Fruit fly (Drosophila melanogaster): ENCODE measurements around the gene mud.

The mud gene

dm6 chrX:14218045-14218483 is 29.5 kb upstream of the mud start (continued):
- TF ChIP-seq bsh (GFP tag; optimal IDR thresholded peaks at IDR 0.05), result peak; percentile 85 to 94
- no peak for TF ChIP-seq MESR4 (GFP tag; optimal IDR thresholded peaks at IDR 0.05)
- peak; percentile 55 for TF ChIP-seq sug (tag; optimal IDR thresholded peaks at IDR 0.05)
- peak; percentile 62 for TF ChIP-seq CG8765 (GFP tag; IDR thresholded peaks at IDR 0.05)
- peak; percentile 81 for TF ChIP-seq HHEX (GFP tag; optimal IDR thresholded peaks at IDR 0.05)
- peak; percentile 89 for TF ChIP-seq gsb-n (tag; optimal IDR thresholded peaks at IDR 0.05)
- TF ChIP-seq kah (GFP tag; optimal IDR thresholded peaks at IDR 0.05), result peak; percentile 62
- TF ChIP-seq sd (tag; optimal IDR thresholded peaks at IDR 0.05), result peak; percentile 47
- TF ChIP-seq bowl (GFP tag; IDR thresholded peaks at IDR 0.05), result peak; percentile 61; the same call in 1 of the 2 replicates
- TF ChIP-seq sna (GFP tag; IDR thresholded peaks at IDR 0.05; ENCODE audit: partially characterized antibody), result no peak
- TF ChIP-seq slp2 (GFP tag; optimal IDR thresholded peaks at IDR 0.05), result peak; percentile 65
- TF ChIP-seq CG6854 (GFP tag; optimal IDR thresholded peaks at IDR 0.05), result peak; percentile 80
- peak; percentile 82 for TF ChIP-seq Hsf (GFP tag; optimal IDR thresholded peaks at IDR 0.05)
- peak; percentile 79 for TF ChIP-seq CG14050 (GFP tag; IDR thresholded peaks at IDR 0.05)
- peak; percentile 85 for TF ChIP-seq CG32772 (GFP tag; IDR thresholded peaks at IDR 0.05)
- peak; percentile 29 for TF ChIP-seq CG3995 (GFP tag; optimal IDR thresholded peaks at IDR 0.05)
- TF ChIP-seq CG15479 (GFP tag; optimal IDR thresholded peaks at IDR 0.05), result no peak
- peak; percentile 90 for TF ChIP-seq zfh1 (GFP tag; IDR thresholded peaks at IDR 0.05)
- TF ChIP-seq CG6765 (GFP tag; optimal IDR thresholded peaks at IDR 0.05), result peak; percentile 72
- TF ChIP-seq CG10274 (GFP tag; optimal IDR thresholded peaks at IDR 0.05), result peak; percentile 53
- 0 out of 4 replicates have a peak, but pooled peaks have one; percentile 13 for TF ChIP-seq chinmo (GFP tag; IDR thresholded peaks at IDR 0.05; ENCODE audit: partially characterized antibody)
- TF ChIP-seq gce (GFP tag; IDR thresholded peaks at IDR 0.05), result peak; percentile 69; the same call in 1 of the 3 replicates
- no peak for TF ChIP-seq Tbp (GFP tag; optimal IDR thresholded peaks at IDR 0.05)
- peak; percentile 89 for TF ChIP-seq fd96Cb (tag; optimal IDR thresholded peaks at IDR 0.05)
- no peak for TF ChIP-seq NC2α (GFP tag; optimal IDR thresholded peaks at IDR 0.05)
- TF ChIP-seq CG1602 (GFP tag; optimal IDR thresholded peaks at IDR 0.05), result peak; percentile 75
- peak; percentile 90 for TF ChIP-seq CG17829 (tag; optimal IDR thresholded peaks at IDR 0.05)
- peak; percentile 83 for TF ChIP-seq CG15601 (tag; optimal IDR thresholded peaks at IDR 0.05)
- TF ChIP-seq lbe (GFP tag; optimal IDR thresholded peaks at IDR 0.05), result peak; percentile 95
- peak in 1 of 2 experiments; percentile 92 for TF ChIP-seq Eip74EF (GFP tag; optimal IDR thresholded peaks at IDR 0.05)
- peak; percentile 53 for TF ChIP-seq sima (GFP tag; optimal IDR thresholded peaks at IDR 0.05)
- TF ChIP-seq hbn (GFP tag; IDR thresholded peaks at IDR 0.05; ENCODE audit: partially characterized antibody), result no peak
- TF ChIP-seq CG18764 (GFP tag; optimal IDR thresholded peaks at IDR 0.05), result peak; percentile 73
- peak; percentile 73 for TF ChIP-seq CG7372 (GFP tag; IDR thresholded peaks at IDR 0.05)
- TF ChIP-seq Atf-2 (GFP tag; optimal IDR thresholded peaks at IDR 0.05), result peak; percentile 52
- peak; percentile 89 for TF ChIP-seq tgo (GFP tag; IDR thresholded peaks at IDR 0.05)
- peak; percentile 68 for TF ChIP-seq Side (GFP tag; optimal IDR thresholded peaks at IDR 0.05)
- TF ChIP-seq CG1792 (GFP tag; optimal IDR thresholded peaks at IDR 0.05), result peak; percentile 49
- TF ChIP-seq CG15514 (GFP tag; optimal IDR thresholded peaks at IDR 0.05), result peak; percentile 75
- TF ChIP-seq ro (GFP tag; IDR thresholded peaks at IDR 0.05), result peak; percentile 66; the same call in 1 of the 2 replicates
- peak; percentile 84 for TF ChIP-seq CG13296 (GFP tag; optimal IDR thresholded peaks at IDR 0.05)
- peak; percentile 69 for TF ChIP-seq CG17568 (GFP tag; optimal IDR thresholded peaks at IDR 0.05)
- TF ChIP-seq CG18599 (GFP tag; optimal IDR thresholded peaks at IDR 0.05), result peak; percentile 91
- TF ChIP-seq zen (tag; optimal IDR thresholded peaks at IDR 0.05), result peak; percentile 84
- peak; percentile 75 for TF ChIP-seq Camta (GFP tag; optimal IDR thresholded peaks at IDR 0.05)
- peak; percentile 81 for TF ChIP-seq ase (GFP tag; IDR thresholded peaks at IDR 0.05)
- peak; percentile 74 for TF ChIP-seq wor (GFP tag; IDR thresholded peaks at IDR 0.05)
- TF ChIP-seq ci (GFP tag; IDR thresholded peaks at IDR 0.05), result peak; percentile 88
- TF ChIP-seq mam (GFP tag; optimal IDR thresholded peaks at IDR 0.05), result peak; percentile 62
- peak; percentile 92 for TF ChIP-seq CG8924 (tag; optimal IDR thresholded peaks at IDR 0.05)

Measured in whole organism, embryonic.